Fruit fly (Drosophila melanogaster): Measurements from ENCODE around the gene CG43294.

DNA sequence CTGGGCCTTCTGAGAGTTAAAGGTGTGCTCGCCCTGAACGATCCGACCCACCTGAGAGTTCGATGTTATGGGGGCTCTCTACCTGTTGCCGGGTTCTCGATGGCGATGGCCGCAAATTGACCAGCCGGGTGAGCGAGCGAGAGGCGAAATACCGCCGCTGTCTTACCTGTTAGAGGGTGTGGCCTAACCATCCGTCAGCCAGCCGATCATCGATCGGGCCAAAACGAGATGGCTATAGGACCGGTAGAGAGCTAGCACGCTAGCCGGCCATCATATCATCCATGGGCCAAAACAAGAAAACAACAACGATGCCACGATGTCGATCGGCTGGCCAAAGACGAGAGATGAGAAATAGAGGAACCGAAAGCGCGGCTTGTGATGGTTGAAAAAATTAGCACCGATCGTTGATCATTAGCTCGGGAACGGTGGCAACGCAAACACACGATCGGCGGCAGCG is 30.8 kb upstream of the CG43294 start, which contains the start of gene byn:
- TF ChIP-seq CG1620 (GFP tag; optimal IDR thresholded peaks at IDR 0.05) = no peak
- TF ChIP-seq Crg-1 (GFP tag; optimal IDR thresholded peaks at IDR 0.05) = no peak
